Worm (Caenorhabditis elegans): ENCODE data around the gene nstp-3.

The nstp-3 gene

DNA sequence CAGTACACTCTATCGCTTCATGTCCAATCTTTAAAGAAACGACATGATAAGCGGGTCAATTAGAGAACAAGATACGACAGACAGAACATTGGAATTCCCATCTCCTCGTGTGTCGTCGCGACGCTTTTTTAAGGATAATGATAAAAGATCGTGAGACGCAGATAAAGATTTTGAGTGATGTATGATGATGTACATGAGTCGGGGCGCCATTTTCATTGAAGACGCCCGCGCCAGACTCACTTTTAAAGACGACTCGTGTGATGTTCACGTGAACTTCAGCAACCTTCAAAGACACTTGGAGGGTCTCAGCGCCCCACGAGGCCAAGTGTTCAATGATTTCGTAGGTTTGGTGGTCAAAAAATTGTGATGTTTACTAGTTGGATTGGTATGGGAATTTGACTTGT, 29.7 kb downstream of the nstp-3 start (continued):
- TF ChIP-seq lin-1 (GFP tag; IDR thresholded peaks at IDR 0.05), result peak; percentile 73; the same call in 1 of the 2 replicates
- TF ChIP-seq ceh-20 (GFP tag; IDR thresholded peaks at IDR 0.05), result peak; percentile 80; the same call in 1 of the 2 replicates
- no peak for TF ChIP-seq fkh-10 (GFP tag; optimal IDR thresholded peaks at IDR 0.05)
- peak; percentile 28 for TF ChIP-seq mep-1 (tag; optimal IDR thresholded peaks at IDR 0.05)
- peak; percentile 91 for TF ChIP-seq hlh-30 (tag; optimal IDR thresholded peaks at IDR 0.05; ENCODE audit: insufficient read depth)
- peak; percentile 98 for TF ChIP-seq hlh-11 (tag; optimal IDR thresholded peaks at IDR 0.05)
- TF ChIP-seq madf-5 (GFP tag; IDR thresholded peaks at IDR 0.05), result no peak
- no peak for TF ChIP-seq attf-4 (tag; optimal IDR thresholded peaks at IDR 0.05)

DNA sequence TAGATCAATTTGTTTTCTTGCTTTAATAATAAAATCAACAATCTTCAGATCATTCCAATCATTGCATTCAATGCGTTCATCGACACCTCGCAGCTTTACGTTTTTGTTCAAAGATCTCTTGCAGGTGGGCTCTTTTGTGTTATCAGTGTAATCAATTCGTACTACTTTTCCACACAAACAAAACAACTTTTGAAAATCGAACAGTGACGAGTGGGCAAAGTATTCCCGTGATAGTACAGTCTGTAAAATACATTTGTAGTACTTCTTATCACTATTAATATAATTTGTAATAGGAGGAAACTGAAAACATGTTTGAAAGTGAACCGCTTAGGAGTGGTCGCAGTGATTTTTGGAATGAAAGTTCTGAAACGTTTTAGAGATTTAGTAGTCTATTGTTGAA, 33.0 kb downstream of the nstp-3 start, which contains the start of gene pgph-2:
Gene pgph-2 (plus strand): TSS at position 47 of the 400 bp plus-strand sequence.
- TF ChIP-seq daf-16 (GFP tag; optimal IDR thresholded peaks at IDR 0.05), result no peak
- TF ChIP-seq daf-16 (tag; optimal IDR thresholded peaks at IDR 0.05), result peak; percentile 66
- no peak for TF ChIP-seq ama-1 (optimal IDR thresholded peaks at IDR 0.05)
- TF ChIP-seq hlh-11 (tag; optimal IDR thresholded peaks at IDR 0.05), result peak; percentile 14
- TF ChIP-seq dve-1 (tag; optimal IDR thresholded peaks at IDR 0.05; ENCODE audit: insufficient read depth), result peak; percentile 29

DNA sequence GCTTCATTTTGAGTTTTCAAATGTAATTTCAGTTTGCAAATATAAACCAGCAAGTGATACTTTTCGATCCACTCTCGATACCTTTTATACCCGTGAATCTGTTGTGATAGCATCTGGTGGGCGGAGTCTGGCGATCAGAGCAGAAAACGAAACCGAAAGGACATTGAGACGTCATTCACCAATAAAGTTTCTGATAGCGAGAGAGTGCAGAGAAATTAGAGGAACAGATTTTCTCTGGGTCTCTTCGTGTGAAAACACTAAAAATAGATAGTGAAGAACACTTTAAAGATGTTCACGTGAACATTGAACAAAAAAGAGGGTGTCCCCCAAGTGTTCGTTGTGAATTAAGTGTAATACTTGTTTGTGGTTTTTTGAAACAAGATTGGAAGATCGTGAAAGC, 34.2 kb downstream of the nstp-3 start, which contains the start of gene pgph-3:
Gene pgph-3 (minus strand): TSS at position 60 of the 400 bp plus-strand sequence.
- TF ChIP-seq ZK337.2 (GFP tag; IDR thresholded peaks at IDR 0.05), result no peak
- TF ChIP-seq cey-2 (tag; optimal IDR thresholded peaks at IDR 0.05; ENCODE audit: borderline replicate concordance, insufficient read depth), result peak; percentile 80
- no peak for TF ChIP-seq F49E8.2 (tag; optimal IDR thresholded peaks at IDR 0.05; ENCODE audit: borderline replicate concordance)
- no peak for TF ChIP-seq lir-3 (tag; optimal IDR thresholded peaks at IDR 0.05)
- peak; percentile 84 for TF ChIP-seq php-3 (GFP tag; IDR thresholded peaks at IDR 0.05)
- peak; percentile 85 for TF ChIP-seq nhr-77 (tag; optimal IDR thresholded peaks at IDR 0.05)
- no peak for TF ChIP-seq Y105C5A.15 (GFP tag; IDR thresholded peaks at IDR 0.05)
- TF ChIP-seq ceh-62 (tag; optimal IDR thresholded peaks at IDR 0.05), result no peak
- peak; percentile 98 for TF ChIP-seq dmd-6 (GFP tag; IDR thresholded peaks at IDR 0.05)
- no peak for TF ChIP-seq nhr-41 (GFP tag; IDR thresholded peaks at IDR 0.05)
- TF ChIP-seq nhr-28 (tag; optimal IDR thresholded peaks at IDR 0.05), result peak; percentile 89
- TF ChIP-seq nhr-6 (tag; optimal IDR thresholded peaks at IDR 0.05), result peak; percentile 49
- peak; percentile 65 for TF ChIP-seq ztf-7 (tag; optimal IDR thresholded peaks at IDR 0.05)
- peak; percentile 32 for TF ChIP-seq nhr-11 (tag; optimal IDR thresholded peaks at IDR 0.05)
- TF ChIP-seq nhr-42 (GFP tag; IDR thresholded peaks at IDR 0.05), result no peak
- TF ChIP-seq F44E2.7 (GFP tag; IDR thresholded peaks at IDR 0.05), result no peak
- peak in 1 of 2 experiments; percentile 41 for TF ChIP-seq hif-1 (tag; optimal IDR thresholded peaks at IDR 0.05)
- TF ChIP-seq nhr-48 (tag; optimal IDR thresholded peaks at IDR 0.05), result peak; percentile 93
- TF ChIP-seq ceh-20 (GFP tag; IDR thresholded peaks at IDR 0.05), result peak; percentile 75
- no peak for TF ChIP-seq duxl-1 (tag; optimal IDR thresholded peaks at IDR 0.05; ENCODE audit: poor library complexity)
- TF ChIP-seq mdt-29 (GFP tag; IDR thresholded peaks at IDR 0.05), result no peak
- no peak for TF ChIP-seq lin-29 (GFP tag; IDR thresholded peaks at IDR 0.05)
- peak; percentile 19 for TF ChIP-seq zip-2 (tag; optimal IDR thresholded peaks at IDR 0.05)
- peak in 1 of 2 experiments; percentile 75 for TF ChIP-seq lsy-2 (tag; optimal IDR thresholded peaks at IDR 0.05)
- peak; percentile 60 for TF ChIP-seq nhr-10 (tag; optimal IDR thresholded peaks at IDR 0.05)
- TF ChIP-seq hmg-1.1 (GFP tag; IDR thresholded peaks at IDR 0.05), result no peak
- TF ChIP-seq mxl-3 (GFP tag; optimal IDR thresholded peaks at IDR 0.05), result peak; percentile 71
- TF ChIP-seq spr-3 (GFP tag; optimal IDR thresholded peaks at IDR 0.05), result no peak
- peak; percentile 94 for TF ChIP-seq dve-1 (tag; optimal IDR thresholded peaks at IDR 0.05; ENCODE audit: insufficient read depth)
- no peak for TF ChIP-seq ceh-44 (GFP tag; IDR thresholded peaks at IDR 0.05)
- TF ChIP-seq pha-4 (GFP tag; IDR thresholded peaks at IDR 0.05), result no peak
- no peak for TF ChIP-seq pha-4 (tag; optimal IDR thresholded peaks at IDR 0.05)
- TF ChIP-seq gei-8 (GFP tag; optimal IDR thresholded peaks at IDR 0.05), result peak; percentile 7
- peak; percentile 91 for TF ChIP-seq lin-1 (GFP tag; IDR thresholded peaks at IDR 0.05)
- no peak for TF ChIP-seq daf-8 (GFP tag; IDR thresholded peaks at IDR 0.05)
- TF ChIP-seq aha-1 (tag), result peak; percentile 51
- peak; percentile 93 for TF ChIP-seq mxl-2 (GFP tag; conservative IDR thresholded peaks at IDR 0.05)
- TF ChIP-seq pqm-1 (tag; optimal IDR thresholded peaks at IDR 0.05), result peak; percentile 59
- peak; percentile 26 for TF ChIP-seq spr-1 (tag; optimal IDR thresholded peaks at IDR 0.05)

Measured in whole organism, L4 larva.